Fruit fly (Drosophila melanogaster) whole organism, embryonic: ENCODE measurements around the gene Ice2.

Source experiments
- Abd-B ChIP-seq: fragments of 200-800 bp; sonication (Bioruptor generic); optimal IDR thresholded peaks from 2 replicates; lab custom pipeline; 2018; ENCODE audit warnings: missing biosample characterization, mild to moderate bottlenecking, missing genetic modification characterization, moderate library complexity
- Awh ChIP-seq: fragments of 200-800 bp; sonication (Bioruptor generic); IDR thresholded peaks from 2 replicates; pipeline ENCODE4, ENCODE4 v1.3.6; 2022; ENCODE audit warnings: missing biosample characterization, missing genetic modification characterization
- CG13123 ChIP-seq: fragments of 200-800 bp; sonication (Bioruptor generic); optimal IDR thresholded peaks from 2 replicates; lab custom pipeline; 2016; ENCODE audit warnings: missing biosample characterization, missing genetic modification characterization
- CG13287 ChIP-seq: fragments of 200-800 bp; sonication (Bioruptor generic); IDR thresholded peaks from 2 replicates; pipeline ENCODE4 v1.3.6; 2022; ENCODE audit warnings: missing biosample characterization, missing genetic modification characterization; ENCODE audit not compliant: partially characterized antibody
- CG13296 ChIP-seq: fragments of 200-800 bp; sonication (Bioruptor generic); optimal IDR thresholded peaks from 3 replicates; lab custom pipeline; 2018; ENCODE audit warnings: missing biosample characterization, mild to moderate bottlenecking, missing genetic modification characterization
- CG15269 ChIP-seq: fragments of 200-800 bp; sonication (Bioruptor generic); optimal IDR thresholded peaks from 2 replicates; lab custom pipeline; 2018; ENCODE audit warnings: missing biosample characterization, mild to moderate bottlenecking, missing genetic modification characterization, moderate library complexity
- CG15479 ChIP-seq: fragments of 200-800 bp; sonication (Bioruptor generic); optimal IDR thresholded peaks from 3 replicates; lab custom pipeline; 2019; ENCODE audit warnings: missing biosample characterization, mild to moderate bottlenecking, missing genetic modification characterization, moderate library complexity
- CG18262 ChIP-seq: fragments of 200-800 bp; optimal IDR thresholded peaks from 3 replicates; lab custom pipeline; 2019; ENCODE audit warnings: missing biosample characterization, mild to moderate bottlenecking, missing genetic modification characterization, moderate library complexity
- CG18619 ChIP-seq: fragments of 200-800 bp; sonication (Bioruptor generic); optimal IDR thresholded peaks from 3 replicates; lab custom pipeline; 2017; ENCODE audit warnings: missing biosample characterization, mild to moderate bottlenecking, missing genetic modification characterization
- CG32532 ChIP-seq: fragments of 200-800 bp; sonication (Bioruptor generic); IDR thresholded peaks from 2 replicates; pipeline ENCODE4 v1.3.6; 2022; ENCODE audit warnings: missing biosample characterization, missing genetic modification characterization
- CG3847 ChIP-seq: fragments of 200-800 bp; sonication (Bioruptor generic); IDR thresholded peaks from 2 replicates; pipeline ENCODE4 v1.3.6; 2022; ENCODE audit warnings: missing biosample characterization, missing genetic modification characterization
- CG4854 ChIP-seq: fragments of 200-800 bp; sonication (Bioruptor generic); optimal IDR thresholded peaks from 2 replicates; lab custom pipeline; 2016; ENCODE audit warnings: missing biosample characterization, missing genetic modification characterization, inconsistent platforms
- CG7745 ChIP-seq: fragments of 200-800 bp; sonication (Bioruptor generic); optimal IDR thresholded peaks from 2 replicates; lab custom pipeline; 2018; ENCODE audit warnings: missing biosample characterization, mild to moderate bottlenecking, missing genetic modification characterization, moderate library complexity
- CG7987 ChIP-seq: fragments of 200-800 bp; sonication (Bioruptor generic); optimal IDR thresholded peaks from 2 replicates; lab custom pipeline; 2018; ENCODE audit warnings: missing biosample characterization, mild to moderate bottlenecking, missing genetic modification characterization, moderate library complexity
- CG8281 ChIP-seq: fragments of 200-800 bp; sonication (Bioruptor generic); optimal IDR thresholded peaks from 2 replicates; lab custom pipeline; 2018; ENCODE audit warnings: missing biosample characterization, mild to moderate bottlenecking, missing genetic modification characterization, moderate library complexity
- CG8388 ChIP-seq: fragments of 200-800 bp; sonication (Bioruptor generic); optimal IDR thresholded peaks from 2 replicates; lab custom pipeline; 2019; ENCODE audit warnings: missing biosample characterization, mild to moderate bottlenecking, missing genetic modification characterization, moderate library complexity
- CG9437 ChIP-seq: fragments of 200-800 bp; sonication (Bioruptor generic); optimal IDR thresholded peaks from 2 replicates; lab custom pipeline; 2018; ENCODE audit warnings: missing biosample characterization, mild to moderate bottlenecking, missing genetic modification characterization
- Dip3 ChIP-seq: fragments of 200-800 bp; sonication (Bioruptor generic); optimal IDR thresholded peaks from 3 replicates; lab custom pipeline; 2016; ENCODE audit warnings: missing biosample characterization, missing genetic modification characterization
- Fer3 ChIP-seq: fragments of 200-800 bp; sonication (Bioruptor generic); optimal IDR thresholded peaks from 2 replicates; lab custom pipeline; 2018; ENCODE audit warnings: missing biosample characterization, mild to moderate bottlenecking, missing genetic modification characterization, moderate library complexity
- Gug ChIP-seq: fragments of 200-800 bp; sonication (Bioruptor generic); IDR thresholded peaks from 4 replicates; pipeline ENCODE4 v1.3.6; 2022; ENCODE audit warnings: missing biosample characterization, missing genetic modification characterization
- H15 ChIP-seq: fragments of 200-800 bp; sonication (Bioruptor generic); IDR thresholded peaks from 3 replicates; pipeline ENCODE4 v1.3.6; 2022; ENCODE audit warnings: missing biosample characterization, missing genetic modification characterization
- Hsf ChIP-seq: fragments of 200-800 bp; sonication (Bioruptor generic); optimal IDR thresholded peaks from 3 replicates; lab custom pipeline; 2016; ENCODE audit warnings: missing biosample characterization, missing genetic modification characterization
- Pdp1 ChIP-seq, 2 experiments: fragments of 200-800 bp; sonication (Bioruptor generic); optimal IDR thresholded peaks; 3 replicates each; lab custom pipeline; 2016; ENCODE audit warnings: missing biosample characterization in 2 of 2, missing genetic modification characterization in 2 of 2, mild to moderate bottlenecking in 1 of 2, moderate library complexity in 1 of 2
- Poxn ChIP-seq: fragments of 200-800 bp; sonication (Bioruptor generic); IDR thresholded peaks from 2 replicates; pipeline ENCODE4 v1.3.6; 2022; ENCODE audit warnings: missing biosample characterization, missing genetic modification characterization
- Sox102F ChIP-seq: fragments of 200-800 bp; sonication (Bioruptor generic); optimal IDR thresholded peaks from 2 replicates; lab custom pipeline; 2018; ENCODE audit warnings: missing biosample characterization, mild to moderate bottlenecking, missing genetic modification characterization, moderate library complexity
- Taf1 ChIP-seq: fragments of 200-800 bp; sonication (Bioruptor generic); IDR thresholded peaks from 2 replicates; pipeline ENCODE4 v1.3.6; 2022; ENCODE audit warnings: missing biosample characterization, missing genetic modification characterization
- al ChIP-seq: fragments of 200-800 bp; sonication (Bioruptor generic); IDR thresholded peaks from 2 replicates; pipeline ENCODE4 v1.3.6; 2022; ENCODE audit warnings: missing biosample characterization, missing genetic modification characterization
- ato ChIP-seq: fragments of 200-800 bp; sonication (Bioruptor generic); IDR thresholded peaks from 2 replicates; pipeline ENCODE4 v1.3.6; 2022; ENCODE audit warnings: missing biosample characterization, missing genetic modification characterization; ENCODE audit not compliant: partially characterized antibody
- bab2 ChIP-seq: fragments of 200-800 bp; sonication (Bioruptor generic); optimal IDR thresholded peaks from 2 replicates; lab custom pipeline; 2016; ENCODE audit warnings: missing biosample characterization, missing genetic modification characterization
- bsh ChIP-seq, 2 experiments: fragments of 200-800 bp; sonication (Bioruptor generic); optimal IDR thresholded peaks; 2 replicates each; lab custom pipeline; 2017 to 2018; ENCODE audit warnings: mild to moderate bottlenecking in 2 of 2, missing biosample characterization in 2 of 2, missing genetic modification characterization in 2 of 2, moderate library complexity in 1 of 2
- cad ChIP-seq: fragments of >200 bp; optimal IDR thresholded peaks from 2 replicates; lab custom pipeline; 2017; ENCODE audit warnings: missing biosample characterization, missing genetic modification characterization
- ci ChIP-seq: fragments of 200-800 bp; sonication (Bioruptor generic); IDR thresholded peaks from 3 replicates; pipeline ENCODE4 v1.3.6; 2022; ENCODE audit warnings: missing biosample characterization, missing genetic modification characterization
- croc ChIP-seq: fragments of 200-800 bp; sonication (Bioruptor generic); conservative IDR thresholded peaks from 3 replicates; pipeline ENCODE4 v1.3.6; 2022; ENCODE audit warnings: missing biosample characterization, missing genetic modification characterization
- dati ChIP-seq: fragments of 200-800 bp; sonication (Bioruptor generic); IDR thresholded peaks from 2 replicates; pipeline ENCODE4 v1.3.6; 2022; ENCODE audit warnings: missing biosample characterization, missing genetic modification characterization
- emc ChIP-seq: fragments of 200-800 bp; sonication (Bioruptor generic); optimal IDR thresholded peaks from 2 replicates; lab custom pipeline; 2016; ENCODE audit warnings: missing biosample characterization, missing genetic modification characterization
- fd3F ChIP-seq: fragments of 200-800 bp; sonication (Bioruptor generic); optimal IDR thresholded peaks from 2 replicates; lab custom pipeline; 2018; ENCODE audit warnings: missing biosample characterization, mild to moderate bottlenecking, missing genetic modification characterization, moderate library complexity
- fd96Cb ChIP-seq: fragments of 200-800 bp; sonication (Bioruptor generic); optimal IDR thresholded peaks from 2 replicates; lab custom pipeline; 2018; ENCODE audit warnings: missing biosample characterization, mild to moderate bottlenecking, missing genetic modification characterization, moderate library complexity
- gem ChIP-seq: fragments of 200-800 bp; sonication (Bioruptor generic); optimal IDR thresholded peaks from 2 replicates; lab custom pipeline; 2019; ENCODE audit warnings: missing biosample characterization, mild to moderate bottlenecking, missing genetic modification characterization, moderate library complexity
- gsb-n ChIP-seq: fragments of 200-800 bp; sonication (Bioruptor generic); optimal IDR thresholded peaks from 3 replicates; lab custom pipeline; 2018; ENCODE audit warnings: missing biosample characterization, mild to moderate bottlenecking, missing genetic modification characterization
- ham ChIP-seq: fragments of 200-800 bp; sonication (Bioruptor generic); IDR thresholded peaks from 2 replicates; pipeline ENCODE4 v1.3.6; 2022; ENCODE audit warnings: missing biosample characterization, missing genetic modification characterization
- hkb ChIP-seq, 2 experiments: fragments of 200-800 bp in 1 of 2; fragments of >200 bp in 1 of 2; sonication (Bioruptor generic) in 1 of 2; IDR thresholded peaks in 1 of 2; optimal IDR thresholded peaks in 1 of 2; 2 replicates each; pipeline versions ENCODE4 v1.3.6 to Lab custom; 2017 to 2022; ENCODE audit warnings: missing biosample characterization in 1 of 2, missing genetic modification characterization in 1 of 2
- jumu ChIP-seq: fragments of 200-800 bp; sonication (Bioruptor generic); optimal IDR thresholded peaks from 3 replicates; lab custom pipeline; 2016; ENCODE audit warnings: missing biosample characterization, missing genetic modification characterization
- kay ChIP-seq: fragments of 200-800 bp; sonication (Bioruptor generic); optimal IDR thresholded peaks from 2 replicates; lab custom pipeline; 2016; ENCODE audit warnings: missing biosample characterization, missing genetic modification characterization
- knrl ChIP-seq: fragments of 200-800 bp; sonication (Bioruptor generic); IDR thresholded peaks from 3 replicates; pipeline ENCODE4 v1.3.6; 2022; ENCODE audit warnings: missing biosample characterization, missing genetic modification characterization; ENCODE audit not compliant: partially characterized antibody
- lmd ChIP-seq: fragments of 200-800 bp; sonication (Bioruptor generic); IDR thresholded peaks from 2 replicates; pipeline ENCODE4 v1.3.6; 2022; ENCODE audit warnings: missing biosample characterization, missing genetic modification characterization
- sim ChIP-seq: fragments of 200-800 bp; sonication (Bioruptor generic); IDR thresholded peaks from 2 replicates; pipeline ENCODE4 v1.3.6; 2022; ENCODE audit warnings: missing biosample characterization, missing genetic modification characterization
- slp2 ChIP-seq: fragments of 200-800 bp; sonication (Bioruptor generic); optimal IDR thresholded peaks from 2 replicates; lab custom pipeline; 2016; ENCODE audit warnings: missing biosample characterization, missing genetic modification characterization
- unpg ChIP-seq: fragments of 200-800 bp; sonication (Bioruptor generic); optimal IDR thresholded peaks from 3 replicates; lab custom pipeline; 2018; ENCODE audit warnings: missing biosample characterization, mild to moderate bottlenecking, missing genetic modification characterization, moderate library complexity
- zen2 ChIP-seq: fragments of 200-800 bp; sonication (Bioruptor generic); IDR thresholded peaks from 3 replicates; pipeline ENCODE4 v1.3.6; 2022; ENCODE audit warnings: missing biosample characterization, missing genetic modification characterization; ENCODE audit not compliant: partially characterized antibody

The Ice2 gene

DNA sequence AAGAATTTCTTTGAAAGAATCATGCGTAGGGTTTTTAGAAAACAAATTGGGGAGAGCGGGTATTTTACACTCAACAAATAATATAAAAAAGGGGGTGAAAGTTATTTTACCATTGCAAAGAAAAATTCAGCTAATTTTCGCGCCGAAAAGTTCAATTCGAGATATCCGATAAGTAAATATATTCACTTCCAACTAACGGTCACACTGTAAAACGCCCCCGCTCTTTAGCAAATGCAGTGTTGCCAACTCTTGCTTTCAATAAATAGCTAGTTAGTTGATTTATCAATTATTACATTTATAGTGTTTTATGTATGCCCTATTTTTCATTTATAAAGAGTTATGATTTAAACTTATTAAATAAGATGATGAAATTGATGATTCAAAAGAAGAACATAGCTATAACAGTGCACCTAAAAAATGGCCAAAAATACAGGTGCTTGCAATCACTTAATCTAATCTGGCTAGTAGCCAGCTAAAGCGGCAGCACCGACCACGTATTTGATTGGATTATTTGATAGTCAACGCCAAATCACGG is 8.3 kb downstream of the Ice2 start, which contains the start of gene meigo (continued):
- TF ChIP-seq unpg (peak; percentile 64), zen2 (GFP tag; lab: Robert Waterston, UW) (no peak), hkb (optimal IDR thresholded peaks at IDR 0.05; lab: Kevin White, UChicago) (peak; percentile 90), hkb (GFP tag; IDR thresholded peaks at IDR 0.05; lab: Robert Waterston, UW) (peak; percentile 62), fd96Cb (tag; lab: Kevin White, UChicago) (peak; percentile 54), Poxn (GFP tag; lab: Robert Waterston, UW) (no peak), Fer3 (tag; lab: Kevin White, UChicago) (peak; percentile 65), CG8388 (GFP tag; lab: Kevin White, UChicago) (peak; percentile 50), sim (no peak), CG18619 (GFP tag; lab: Kevin White, UChicago) (peak; percentile 55), lmd (GFP tag; lab: Robert Waterston, UW) (peak; percentile 76), emc (GFP tag; lab: Kevin White, UChicago) (peak; percentile 9), gsb-n (tag; lab: Kevin White, UChicago) (peak; percentile 44), jumu (GFP tag; lab: Kevin White, UChicago) (peak; percentile 40), CG18262 (tag; lab: Kevin White, UChicago) (peak; percentile 74), CG9437 (GFP tag; lab: Kevin White, UChicago) (peak; percentile 58), H15 (GFP tag; lab: Robert Waterston, UW) (no peak), knrl (GFP tag; lab: Robert Waterston, UW) (no peak), Hsf (GFP tag; lab: Kevin White, UChicago) (peak; percentile 71), fd3F (GFP tag; lab: Kevin White, UChicago) (peak; percentile 54), bab2 (GFP tag; lab: Kevin White, UChicago) (peak; percentile 33), CG15479 (no peak), CG8281 (tag; lab: Kevin White, UChicago) (peak; percentile 30), bsh (GFP tag; optimal IDR thresholded peaks at IDR 0.05; lab: Kevin White, UChicago) (peak in 1 of 2 experiments; percentile 67), CG3847 (GFP tag; lab: Robert Waterston, UW) (peak; percentile 72), CG13123 (GFP tag; lab: Kevin White, UChicago) (peak; percentile 44), slp2 (GFP tag; lab: Kevin White, UChicago) (peak; percentile 3), Awh (GFP tag; lab: Robert Waterston, UW) (no peak), Sox102F (GFP tag; lab: Kevin White, UChicago) (no peak), Taf1 (GFP tag; lab: Robert Waterston, UW) (peak; percentile 51; the same call in 1 of the 2 replicates), al (GFP tag; lab: Robert Waterston, UW) (peak; percentile 45; the same call in 1 of the 2 replicates), Pdp1 (GFP tag; optimal IDR thresholded peaks at IDR 0.05; lab: Kevin White, UChicago) (peak in 1 of 2 experiments; percentile 65), cad (GFP tag; lab: Kevin White, UChicago) (no peak), CG15269 (tag; lab: Kevin White, UChicago) (no peak), CG4854 (GFP tag; lab: Kevin White, UChicago) (peak; percentile 49), Abd-B (peak; percentile 90), croc (no peak; the same call in 2 of the 3 replicates), ato (GFP tag; lab: Robert Waterston, UW) (no peak), CG13296 (GFP tag; lab: Kevin White, UChicago) (peak; percentile 76), Gug (GFP tag; lab: Robert Waterston, UW) (peak; percentile 37; the same call in 1 of the 4 replicates), CG7745 (tag; lab: Kevin White, UChicago) (no peak), ci (GFP tag; lab: Robert Waterston, UW) (peak; percentile 41; the same call in 1 of the 3 replicates), gem (peak; percentile 82), Dip3 (GFP tag; lab: Kevin White, UChicago) (peak; percentile 63), kay (GFP tag; lab: Kevin White, UChicago) (peak; percentile 41), CG32532 (peak; percentile 72), dati (GFP tag; lab: Robert Waterston, UW) (no peak), CG7987 (GFP tag; lab: Kevin White, UChicago) (peak; percentile 32), ham (no peak), CG13287 (GFP tag; lab: Robert Waterston, UW) (0 out of 2 replicates have a peak, but pooled peaks have one; percentile 36)
